Fruit fly (Drosophila melanogaster): ENCODE data around the gene CG32264.
A peak's percentile ranks its signal among the peaks of the same experiment; 100 is the strongest.

The CG32264 gene

dm6 chr3L:3709358-3709757 is 96.9 kb downstream of the CG32264 start (continued):
- peak; percentile 9 for TF ChIP-seq CG4424 (GFP tag; optimal IDR thresholded peaks at IDR 0.05)
- TF ChIP-seq Side (GFP tag; optimal IDR thresholded peaks at IDR 0.05) = no peak
- no peak for TF ChIP-seq BtbVII (GFP tag; optimal IDR thresholded peaks at IDR 0.05)
- no peak for TF ChIP-seq odd (GFP tag; optimal IDR thresholded peaks at IDR 0.05)
- TF ChIP-seq Drgx (GFP tag; IDR thresholded peaks at IDR 0.05) = peak; percentile 62
- TF ChIP-seq gfzf (GFP tag; optimal IDR thresholded peaks at IDR 0.05) = no peak
- no peak for TF ChIP-seq ci (GFP tag; IDR thresholded peaks at IDR 0.05)
- TF ChIP-seq Blimp-1 (GFP tag; optimal IDR thresholded peaks at IDR 0.05) = peak; percentile 3
- TF ChIP-seq sens (GFP tag) = peak; percentile 79
- TF ChIP-seq CG14014 (GFP tag; IDR thresholded peaks at IDR 0.05) = no peak
- TF ChIP-seq CG3163 (GFP tag; optimal IDR thresholded peaks at IDR 0.05) = no peak
- TF ChIP-seq CG7928 (GFP tag; optimal IDR thresholded peaks at IDR 0.05) = no peak
- TF ChIP-seq Lpt (GFP tag; optimal IDR thresholded peaks at IDR 0.05) = no peak
- peak; percentile 43; the same call in 1 of the 2 replicates for TF ChIP-seq Xrp1 (GFP tag; IDR thresholded peaks at IDR 0.05)
- no peak for TF ChIP-seq al (GFP tag; IDR thresholded peaks at IDR 0.05)
- no peak for TF ChIP-seq lola (GFP tag; optimal IDR thresholded peaks at IDR 0.05)
- TF ChIP-seq Stat92E (GFP tag; optimal IDR thresholded peaks at IDR 0.05) = no peak
- no peak for TF ChIP-seq ERR (GFP tag; optimal IDR thresholded peaks at IDR 0.05)
- no peak for TF ChIP-seq CG18599 (GFP tag; optimal IDR thresholded peaks at IDR 0.05)
- no peak for TF ChIP-seq CG12155 (GFP tag; optimal IDR thresholded peaks at IDR 0.05)
- TF ChIP-seq nau (GFP tag; optimal IDR thresholded peaks at IDR 0.05) = no peak
- TF ChIP-seq en (GFP tag; optimal IDR thresholded peaks at IDR 0.05) = no peak
- TF ChIP-seq CG10267 (tag; optimal IDR thresholded peaks at IDR 0.05) = no peak
- TF ChIP-seq prd (optimal IDR thresholded peaks at IDR 0.05) = no peak
- peak; percentile 32; the same call in 1 of the 3 replicates for TF ChIP-seq prd (GFP tag; IDR thresholded peaks at IDR 0.05)
- TF ChIP-seq tap (tag; optimal IDR thresholded peaks at IDR 0.05) = no peak
- TF ChIP-seq H15 (GFP tag; IDR thresholded peaks at IDR 0.05) = no peak
- TF ChIP-seq chm (GFP tag; IDR thresholded peaks at IDR 0.05) = no peak
- no peak for TF ChIP-seq ssp (GFP tag; IDR thresholded peaks at IDR 0.05)
- no peak for TF ChIP-seq ttk (GFP tag; IDR thresholded peaks at IDR 0.05)
- TF ChIP-seq CG11504 (tag; optimal IDR thresholded peaks at IDR 0.05) = peak; percentile 9
- no peak for TF ChIP-seq CG16863 (GFP tag; optimal IDR thresholded peaks at IDR 0.05)
- TF ChIP-seq CG6689 (GFP tag; IDR thresholded peaks at IDR 0.05) = peak; percentile 11; the same call in 1 of the 2 replicates
- no peak for TF ChIP-seq stwl (tag; optimal IDR thresholded peaks at IDR 0.05)
- no peak for TF ChIP-seq CG11247 (GFP tag; IDR thresholded peaks at IDR 0.05)
- TF ChIP-seq CG6175 (GFP tag; IDR thresholded peaks at IDR 0.05) = no peak
- TF ChIP-seq D (optimal IDR thresholded peaks at IDR 0.05) = no peak
- TF ChIP-seq D (GFP tag; optimal IDR thresholded peaks at IDR 0.05) = no peak
- TF ChIP-seq croc (GFP tag; conservative IDR thresholded peaks at IDR 0.05) = no peak; the same call in 2 of the 3 replicates
- no peak for TF ChIP-seq H2.0 (GFP tag; IDR thresholded peaks at IDR 0.05)
- no peak for TF ChIP-seq so (GFP tag; IDR thresholded peaks at IDR 0.05)
- no peak for TF ChIP-seq CG17385 (GFP tag; optimal IDR thresholded peaks at IDR 0.05)
- no peak for TF ChIP-seq CG2202 (tag; optimal IDR thresholded peaks at IDR 0.05)
- no peak for TF ChIP-seq Tbp (GFP tag; optimal IDR thresholded peaks at IDR 0.05)
- TF ChIP-seq CG1792 (GFP tag; optimal IDR thresholded peaks at IDR 0.05) = no peak
- TF ChIP-seq CG32772 (GFP tag; IDR thresholded peaks at IDR 0.05) = no peak
- TF ChIP-seq ase (GFP tag; IDR thresholded peaks at IDR 0.05) = no peak
- no peak for TF ChIP-seq CG2712 (tag; optimal IDR thresholded peaks at IDR 0.05)
- TF ChIP-seq CG11398 (GFP tag; optimal IDR thresholded peaks at IDR 0.05) = no peak
- TF ChIP-seq CrebB (tag; optimal IDR thresholded peaks at IDR 0.05) = no peak
- TF ChIP-seq ham (GFP tag; IDR thresholded peaks at IDR 0.05) = no peak
